Fruit fly (Drosophila melanogaster) whole organism, embryonic: ENCODE measurements around the gene ND-30.

ENCODE experiments used
- CG10366 ChIP-seq: fragments of 200-800 bp; sonication (Bioruptor generic); IDR thresholded peaks from 2 replicates; pipeline ENCODE4 v1.3.6; 2022; ENCODE audit warnings: missing biosample characterization, missing genetic modification characterization
- CG11695 ChIP-seq: fragments of 200-800 bp; sonication (Bioruptor generic); IDR thresholded peaks from 3 replicates; pipeline ENCODE4 v1.3.6; 2022; ENCODE audit warnings: missing biosample characterization, missing genetic modification characterization
- CG12942 ChIP-seq: fragments of 200-800 bp; sonication (Bioruptor generic); optimal IDR thresholded peaks from 3 replicates; lab custom pipeline; 2016; ENCODE audit warnings: missing biosample characterization, missing genetic modification characterization
- CG13424 ChIP-seq: fragments of 200-800 bp; sonication (Bioruptor generic); optimal IDR thresholded peaks from 2 replicates; lab custom pipeline; 2019; ENCODE audit warnings: missing biosample characterization, mild to moderate bottlenecking, missing genetic modification characterization, moderate library complexity
- CG15514 ChIP-seq: fragments of 200-800 bp; sonication (Bioruptor generic); optimal IDR thresholded peaks from 3 replicates; lab custom pipeline; 2017; ENCODE audit warnings: missing biosample characterization, missing genetic modification characterization, mild to moderate bottlenecking, moderate library complexity, missing genetic modification reagents
- CG16779 ChIP-seq: fragments of 200-800 bp; sonication (Bioruptor generic); IDR thresholded peaks from 2 replicates; pipeline ENCODE4 v1.3.6; 2022; ENCODE audit warnings: missing biosample characterization, missing genetic modification characterization
- CG17328 ChIP-seq: fragments of 200-800 bp; sonication (Bioruptor generic); IDR thresholded peaks from 2 replicates; pipeline ENCODE4 v1.3.6; 2022; ENCODE audit warnings: missing biosample characterization, missing genetic modification characterization
- CG17612 ChIP-seq: fragments of 200-800 bp; sonication (Bioruptor generic); IDR thresholded peaks from 2 replicates; pipeline ENCODE4 v1.3.6; 2022; ENCODE audit warnings: missing biosample characterization, missing genetic modification characterization
- CG18476 ChIP-seq: fragments of 200-800 bp; sonication (Bioruptor generic); optimal IDR thresholded peaks from 2 replicates; lab custom pipeline; 2016; ENCODE audit warnings: missing biosample characterization, mild to moderate bottlenecking, missing genetic modification characterization
- CG18764 ChIP-seq: fragments of 200-800 bp; sonication (Bioruptor generic); optimal IDR thresholded peaks from 3 replicates; lab custom pipeline; 2016; ENCODE audit warnings: missing biosample characterization, missing genetic modification characterization
- CG2678 ChIP-seq: fragments of 200-800 bp; sonication (Bioruptor generic); optimal IDR thresholded peaks from 3 replicates; lab custom pipeline; 2019; ENCODE audit warnings: missing biosample characterization, mild to moderate bottlenecking, missing genetic modification characterization, moderate library complexity
- CG2712 ChIP-seq: fragments of 200-800 bp; optimal IDR thresholded peaks from 3 replicates; lab custom pipeline; 2019; ENCODE audit warnings: missing biosample characterization, mild to moderate bottlenecking, missing genetic modification characterization, moderate library complexity
- CG31365 ChIP-seq: fragments of 200-800 bp; sonication (Bioruptor generic); optimal IDR thresholded peaks from 2 replicates; lab custom pipeline; 2018; ENCODE audit warnings: missing biosample characterization, mild to moderate bottlenecking, missing genetic modification characterization
- CG3281 ChIP-seq: fragments of 200-800 bp; sonication (Bioruptor generic); optimal IDR thresholded peaks from 3 replicates; lab custom pipeline; 2017; ENCODE audit warnings: missing biosample characterization, mild to moderate bottlenecking, missing genetic modification characterization
- CG3838 ChIP-seq: fragments of 200-800 bp; sonication (Bioruptor generic); optimal IDR thresholded peaks from 3 replicates; lab custom pipeline; 2016; ENCODE audit warnings: missing biosample characterization, missing genetic modification characterization
- CG6689 ChIP-seq: fragments of 200-800 bp; sonication (Bioruptor generic); IDR thresholded peaks from 2 replicates; pipeline ENCODE4 v1.3.6; 2022; ENCODE audit warnings: missing biosample characterization, missing genetic modification characterization
- CG7745 ChIP-seq: fragments of 200-800 bp; sonication (Bioruptor generic); optimal IDR thresholded peaks from 2 replicates; lab custom pipeline; 2018; ENCODE audit warnings: missing biosample characterization, mild to moderate bottlenecking, missing genetic modification characterization, moderate library complexity
- CG7928 ChIP-seq: fragments of 200-800 bp; sonication (Bioruptor generic); optimal IDR thresholded peaks from 2 replicates; lab custom pipeline; 2017; ENCODE audit warnings: missing biosample characterization, mild to moderate bottlenecking, missing genetic modification characterization
- CG7963 ChIP-seq: fragments of 200-800 bp; sonication (Bioruptor generic); IDR thresholded peaks from 3 replicates; pipeline ENCODE4 v1.3.6; 2022; ENCODE audit warnings: missing biosample characterization, missing genetic modification characterization; ENCODE audit not compliant: partially characterized antibody
- CG8388 ChIP-seq: fragments of 200-800 bp; sonication (Bioruptor generic); optimal IDR thresholded peaks from 2 replicates; lab custom pipeline; 2019; ENCODE audit warnings: missing biosample characterization, mild to moderate bottlenecking, missing genetic modification characterization, moderate library complexity
- CG9727 ChIP-seq: fragments of 200-800 bp; sonication (Bioruptor generic); optimal IDR thresholded peaks from 3 replicates; lab custom pipeline; 2017; ENCODE audit warnings: missing biosample characterization, mild to moderate bottlenecking, missing genetic modification characterization
- CTCF ChIP-seq: fragments of 200-800 bp; sonication (Bioruptor generic); optimal IDR thresholded peaks from 2 replicates; lab custom pipeline; 2017; ENCODE audit warnings: missing biosample characterization, mild to moderate bottlenecking, missing genetic modification characterization, moderate library complexity
- CoRest ChIP-seq: fragments of 200-800 bp; sonication (Bioruptor generic); optimal IDR thresholded peaks from 3 replicates; lab custom pipeline; 2018; ENCODE audit warnings: missing biosample characterization, mild to moderate bottlenecking, missing genetic modification characterization, moderate library complexity
- Dp ChIP-seq: fragments of 200-800 bp; sonication (Bioruptor generic); optimal IDR thresholded peaks from 2 replicates; lab custom pipeline; 2018; ENCODE audit warnings: missing biosample characterization, mild to moderate bottlenecking, missing genetic modification characterization, moderate library complexity
- ERR ChIP-seq: fragments of 200-800 bp; sonication (Bioruptor generic); optimal IDR thresholded peaks from 2 replicates; lab custom pipeline; 2016; ENCODE audit warnings: missing biosample characterization, missing genetic modification characterization
- Gug ChIP-seq: fragments of 200-800 bp; sonication (Bioruptor generic); IDR thresholded peaks from 4 replicates; pipeline ENCODE4 v1.3.6; 2022; ENCODE audit warnings: missing biosample characterization, missing genetic modification characterization
- H2.0 ChIP-seq: fragments of 200-800 bp; sonication (Bioruptor generic); IDR thresholded peaks from 2 replicates; pipeline ENCODE4 v1.3.6; 2022; ENCODE audit warnings: missing biosample characterization, missing genetic modification characterization
- Oaz ChIP-seq: fragments of 200-800 bp; sonication (Bioruptor generic); IDR thresholded peaks from 2 replicates; pipeline ENCODE4 v1.3.6; 2022; ENCODE audit warnings: missing biosample characterization, missing genetic modification characterization
- Ravus ChIP-seq: fragments of 200-800 bp; sonication (Bioruptor generic); IDR thresholded peaks from 2 replicates; pipeline ENCODE4 v1.3.6; 2022; ENCODE audit warnings: missing biosample characterization, missing genetic modification characterization
- Six4 ChIP-seq: fragments of 200-800 bp; sonication (Bioruptor generic); optimal IDR thresholded peaks from 2 replicates; lab custom pipeline; 2016; ENCODE audit warnings: missing biosample characterization, missing genetic modification characterization
- Sox100B ChIP-seq: fragments of 200-800 bp; sonication (Bioruptor generic); optimal IDR thresholded peaks from 3 replicates; lab custom pipeline; 2018; ENCODE audit warnings: missing biosample characterization, mild to moderate bottlenecking, missing genetic modification characterization
- chn ChIP-seq: fragments of 200-800 bp; sonication (Bioruptor generic); optimal IDR thresholded peaks from 2 replicates; lab custom pipeline; 2016; ENCODE audit warnings: missing biosample characterization, missing genetic modification characterization
- disco-r ChIP-seq: fragments of 200-800 bp; sonication (Bioruptor generic); optimal IDR thresholded peaks from 2 replicates; lab custom pipeline; 2016; ENCODE audit warnings: missing biosample characterization, missing genetic modification characterization
- dmrt99B ChIP-seq: fragments of 200-800 bp; sonication (Bioruptor generic); optimal IDR thresholded peaks from 2 replicates; lab custom pipeline; 2018; ENCODE audit warnings: missing biosample characterization, mild to moderate bottlenecking, missing genetic modification characterization, moderate library complexity
- ewg ChIP-seq: fragments of 200-800 bp; sonication (Bioruptor generic); optimal IDR thresholded peaks from 3 replicates; lab custom pipeline; 2017; ENCODE audit warnings: mild to moderate bottlenecking, missing biosample characterization, missing genetic modification reagents, missing genetic modification characterization
- eyg ChIP-seq: fragments of 200-800 bp; sonication (Bioruptor generic); optimal IDR thresholded peaks from 3 replicates; lab custom pipeline; 2016; ENCODE audit warnings: missing biosample characterization, missing genetic modification characterization
- ftz-f1 ChIP-seq: fragments of 200-800 bp; sonication (Bioruptor generic); optimal IDR thresholded peaks from 2 replicates; lab custom pipeline; 2016; ENCODE audit warnings: missing biosample characterization, missing genetic modification characterization
- fu2 ChIP-seq: fragments of 200-800 bp; sonication (Bioruptor generic); optimal IDR thresholded peaks from 2 replicates; lab custom pipeline; 2016; ENCODE audit warnings: missing biosample characterization, missing genetic modification characterization
- hb ChIP-seq: fragments of 200-800 bp; sonication (Bioruptor generic); IDR thresholded peaks from 3 replicates; pipeline ENCODE4 v1.3.6; 2022; ENCODE audit warnings: missing biosample characterization, missing genetic modification characterization; ENCODE audit not compliant: partially characterized antibody
- jumu ChIP-seq: fragments of 200-800 bp; sonication (Bioruptor generic); optimal IDR thresholded peaks from 3 replicates; lab custom pipeline; 2016; ENCODE audit warnings: missing biosample characterization, missing genetic modification characterization
- mirr ChIP-seq: fragments of 200-800 bp; sonication (Bioruptor generic); optimal IDR thresholded peaks from 3 replicates; lab custom pipeline; 2018; ENCODE audit warnings: missing biosample characterization, mild to moderate bottlenecking, missing genetic modification characterization
- peb ChIP-seq: fragments of 200-800 bp; sonication (Bioruptor generic); IDR thresholded peaks from 2 replicates; pipeline ENCODE4 v1.3.6; 2022; ENCODE audit warnings: missing biosample characterization, missing genetic modification characterization
- pzg ChIP-seq: fragments of 200-800 bp; sonication (Bioruptor generic); optimal IDR thresholded peaks from 3 replicates; lab custom pipeline; 2018; ENCODE audit warnings: missing biosample characterization, mild to moderate bottlenecking, missing genetic modification characterization, moderate library complexity
- shn ChIP-seq: fragments of 200-800 bp; sonication (Bioruptor generic); optimal IDR thresholded peaks from 3 replicates; lab custom pipeline; 2016; ENCODE audit warnings: missing biosample characterization, missing genetic modification characterization
- sim ChIP-seq: fragments of 200-800 bp; sonication (Bioruptor generic); IDR thresholded peaks from 2 replicates; pipeline ENCODE4 v1.3.6; 2022; ENCODE audit warnings: missing biosample characterization, missing genetic modification characterization
- sima ChIP-seq: fragments of 200-800 bp; sonication (Bioruptor generic); optimal IDR thresholded peaks from 2 replicates; lab custom pipeline; 2016; ENCODE audit warnings: missing biosample characterization, missing genetic modification characterization
- stwl ChIP-seq: fragments of 200-800 bp; sonication (Bioruptor generic); optimal IDR thresholded peaks from 3 replicates; lab custom pipeline; 2018; ENCODE audit warnings: missing biosample characterization, mild to moderate bottlenecking, missing genetic modification characterization, moderate library complexity
- tap ChIP-seq: fragments of 200-800 bp; optimal IDR thresholded peaks from 3 replicates; lab custom pipeline; 2019; ENCODE audit warnings: missing biosample characterization, mild to moderate bottlenecking, missing genetic modification characterization, moderate library complexity
- tup ChIP-seq: fragments of 200-800 bp; sonication (Bioruptor generic); optimal IDR thresholded peaks from 2 replicates; lab custom pipeline; 2016; ENCODE audit warnings: missing biosample characterization, mild to moderate bottlenecking, missing genetic modification characterization, moderate library complexity
- tx ChIP-seq: fragments of 200-800 bp; sonication (Bioruptor generic); optimal IDR thresholded peaks from 2 replicates; lab custom pipeline; 2016; ENCODE audit warnings: missing biosample characterization, missing genetic modification characterization
- wdn ChIP-seq: fragments of 200-800 bp; sonication (Bioruptor generic); IDR thresholded peaks from 2 replicates; pipeline ENCODE4 v1.3.6; 2022; ENCODE audit warnings: missing biosample characterization, missing genetic modification characterization
- zen ChIP-seq: fragments of 200-800 bp; sonication (Bioruptor generic); optimal IDR thresholded peaks from 3 replicates; lab custom pipeline; 2018; ENCODE audit warnings: missing biosample characterization, mild to moderate bottlenecking, missing genetic modification characterization, moderate library complexity

The ND-30 gene

dm6 chr3L:3192912-3193311 lies 33.5 kb upstream of the ND-30 start, which contains the start of gene Hsp83 (continued):
- peak; percentile 85 for TF ChIP-seq CG17612 (GFP tag; lab: Robert Waterston, UW)
- TF ChIP-seq Gug (GFP tag; lab: Robert Waterston, UW): peak; percentile 55; the same call in 2 of the 4 replicates
- peak; percentile 95 for TF ChIP-seq CG31365 (tag; lab: Kevin White, UChicago)
- peak; percentile 91 for TF ChIP-seq CG2678 (tag; lab: Kevin White, UChicago)
- peak; percentile 94 for TF ChIP-seq Sox100B (GFP tag; lab: Kevin White, UChicago)
- TF ChIP-seq wdn (GFP tag; lab: Robert Waterston, UW): peak; percentile 90
- TF ChIP-seq CG10366: peak; percentile 85
- peak; percentile 94 for TF ChIP-seq Dp (GFP tag; lab: Kevin White, UChicago)
- TF ChIP-seq CG18764 (GFP tag; lab: Kevin White, UChicago): peak; percentile 93
- TF ChIP-seq mirr (GFP tag; lab: Kevin White, UChicago): peak; percentile 100
- peak; percentile 92 for TF ChIP-seq sima (GFP tag; lab: Kevin White, UChicago)
- peak; percentile 52 for TF ChIP-seq CG3838 (GFP tag; lab: Kevin White, UChicago)
- peak; percentile 88 for TF ChIP-seq Six4 (GFP tag; lab: Kevin White, UChicago)
- TF ChIP-seq CG3281: peak; percentile 99
- TF ChIP-seq CG7745 (tag; lab: Kevin White, UChicago): peak; percentile 80
- peak; percentile 96 for TF ChIP-seq CG16779
- peak; percentile 87 for TF ChIP-seq H2.0
- peak; percentile 83 for TF ChIP-seq CG18476 (GFP tag; lab: Kevin White, UChicago)
- TF ChIP-seq eyg (GFP tag; lab: Kevin White, UChicago): peak; percentile 97
- peak; percentile 72 for TF ChIP-seq CG13424
- peak; percentile 84 for TF ChIP-seq ERR (GFP tag; lab: Kevin White, UChicago)
- TF ChIP-seq tap (tag; lab: Kevin White, UChicago): peak; percentile 92
- peak; percentile 88 for TF ChIP-seq dmrt99B (tag; lab: Kevin White, UChicago)
- peak; percentile 85 for TF ChIP-seq Oaz (GFP tag; lab: Robert Waterston, UW)
- peak; percentile 84 for TF ChIP-seq CG11695 (GFP tag; lab: Robert Waterston, UW)
- TF ChIP-seq CG8388 (GFP tag; lab: Kevin White, UChicago): peak; percentile 89
- TF ChIP-seq pzg: peak; percentile 76
- TF ChIP-seq CG7963: no peak
- TF ChIP-seq CG15514: no peak
- peak; percentile 88 for TF ChIP-seq jumu (GFP tag; lab: Kevin White, UChicago)
- TF ChIP-seq sim: peak; percentile 92
- peak; percentile 81 for TF ChIP-seq CG6689 (GFP tag; lab: Robert Waterston, UW)
- TF ChIP-seq CoRest (tag; lab: Kevin White, UChicago): peak; percentile 61
- peak; percentile 79 for TF ChIP-seq chn (GFP tag; lab: Kevin White, UChicago)
- TF ChIP-seq stwl: peak; percentile 85
- peak; percentile 86 for TF ChIP-seq fu2 (GFP tag; lab: Kevin White, UChicago)
- TF ChIP-seq tx: peak; percentile 81
- TF ChIP-seq ewg (GFP tag; lab: Kevin White, UChicago): peak; percentile 88
- peak; percentile 95 for TF ChIP-seq shn (GFP tag; lab: Kevin White, UChicago)
- no peak for TF ChIP-seq hb (GFP tag; lab: Robert Waterston, UW)
- TF ChIP-seq CG7928: peak; percentile 99
- peak; percentile 87 for TF ChIP-seq CG2712 (tag; lab: Kevin White, UChicago)
- peak; percentile 66 for TF ChIP-seq zen (tag; lab: Kevin White, UChicago)
- peak; percentile 25; the same call in 1 of the 2 replicates for TF ChIP-seq Ravus (GFP tag; lab: Robert Waterston, UW)
- TF ChIP-seq tup: peak; percentile 84
- peak; percentile 96 for TF ChIP-seq CG17328 (GFP tag; lab: Robert Waterston, UW)
- TF ChIP-seq CTCF (GFP tag; lab: Kevin White, UChicago): peak; percentile 80
- peak; percentile 91 for TF ChIP-seq disco-r (GFP tag; lab: Kevin White, UChicago)
- 0 out of 2 replicates have a peak, but pooled peaks have one; percentile 62 for TF ChIP-seq peb
- TF ChIP-seq CG9727: peak; percentile 95
- TF ChIP-seq ftz-f1 (GFP tag; lab: Kevin White, UChicago): peak; percentile 80
- TF ChIP-seq CG12942 (GFP tag; lab: Kevin White, UChicago): peak; percentile 76
